Fruit fly (Drosophila melanogaster): ENCODE results near the gene CG9386.

Gene CG9386

dm6 chr3R:9595681-9596357 is 40.6 kb upstream of the CG9386 start (continued):
- TF ChIP-seq CG10979 (tag; optimal IDR thresholded peaks at IDR 0.05) (no peak), CG4360 (GFP tag; IDR thresholded peaks at IDR 0.05) (no peak), CG11093 (GFP tag; IDR thresholded peaks at IDR 0.05) (no peak), CG14965 (GFP tag; optimal IDR thresholded peaks at IDR 0.05; ENCODE audit: borderline replicate concordance) (no peak), stwl (tag; optimal IDR thresholded peaks at IDR 0.05) (no peak), NFAT (GFP tag; IDR thresholded peaks at IDR 0.05) (no peak), CG10654 (GFP tag; optimal IDR thresholded peaks at IDR 0.05) (no peak), sug (tag; optimal IDR thresholded peaks at IDR 0.05) (peak; percentile 16), CG17359 (tag; optimal IDR thresholded peaks at IDR 0.05) (no peak), grn (GFP tag; optimal IDR thresholded peaks at IDR 0.05) (peak; percentile 86), CG11085 (GFP tag; IDR thresholded peaks at IDR 0.05) (no peak), CG15601 (tag; optimal IDR thresholded peaks at IDR 0.05) (no peak), chinmo (GFP tag; IDR thresholded peaks at IDR 0.05; ENCODE audit: partially characterized antibody) (0 out of 4 replicates have a peak, but pooled peaks have one; percentile 36), Dek (tag; optimal IDR thresholded peaks at IDR 0.05) (no peak), cato (GFP tag; optimal IDR thresholded peaks at IDR 0.05; ENCODE audit: borderline replicate concordance) (no peak), hb (GFP tag; IDR thresholded peaks at IDR 0.05; ENCODE audit: partially characterized antibody) (no peak), tll (GFP tag; optimal IDR thresholded peaks at IDR 0.05) (peak in 1 of 2 experiments; percentile 65), seq (GFP tag; IDR thresholded peaks at IDR 0.05) (no peak), chif (GFP tag; optimal IDR thresholded peaks at IDR 0.05) (no peak), CG17328 (GFP tag; IDR thresholded peaks at IDR 0.05) (no peak), CG5245 (GFP tag; optimal IDR thresholded peaks at IDR 0.05) (no peak), CG32767 (GFP tag; IDR thresholded peaks at IDR 0.05) (no peak), scrt (GFP tag; optimal IDR thresholded peaks at IDR 0.05) (no peak), bsh (GFP tag; optimal IDR thresholded peaks at IDR 0.05) (no peak), CG3726 (GFP tag; IDR thresholded peaks at IDR 0.05) (no peak), Xbp1 (GFP tag; optimal IDR thresholded peaks at IDR 0.05) (no peak), cwo (GFP tag; optimal IDR thresholded peaks at IDR 0.05) (peak; percentile 2), dati (GFP tag; IDR thresholded peaks at IDR 0.05) (no peak), otp (GFP tag; IDR thresholded peaks at IDR 0.05) (no peak), eve (GFP tag; optimal IDR thresholded peaks at IDR 0.05) (peak in 1 of 2 experiments; percentile 69), Elba2 (GFP tag; optimal IDR thresholded peaks at IDR 0.05) (no peak), CG31365 (tag; optimal IDR thresholded peaks at IDR 0.05) (no peak), CG15479 (GFP tag; optimal IDR thresholded peaks at IDR 0.05) (peak; percentile 89), D19A (tag; optimal IDR thresholded peaks at IDR 0.05) (no peak), esg (GFP tag; conservative IDR thresholded peaks at IDR 0.05) (no peak), CG13624 (GFP tag; optimal IDR thresholded peaks at IDR 0.05) (no peak), exex (tag; optimal IDR thresholded peaks at IDR 0.05) (peak; percentile 65), CG32772 (GFP tag; IDR thresholded peaks at IDR 0.05) (no peak), corto (GFP tag; optimal IDR thresholded peaks at IDR 0.05) (no peak), mirr (GFP tag; optimal IDR thresholded peaks at IDR 0.05) (no peak), CG10431 (GFP tag; optimal IDR thresholded peaks at IDR 0.05) (no peak), CG10543 (GFP tag; optimal IDR thresholded peaks at IDR 0.05) (no peak), ci (GFP tag; IDR thresholded peaks at IDR 0.05) (no peak), CG8924 (tag; optimal IDR thresholded peaks at IDR 0.05) (no peak), CG7786 (GFP tag; optimal IDR thresholded peaks at IDR 0.05) (no peak), Vsx1 (GFP tag; optimal IDR thresholded peaks at IDR 0.05) (peak; percentile 35), Med (GFP tag) (peak; percentile 38)

Measured in whole organism, embryonic.